Worm (Caenorhabditis elegans): Measurements from ENCODE around the gene W03G11.4.

The W03G11.4 gene

DNA sequence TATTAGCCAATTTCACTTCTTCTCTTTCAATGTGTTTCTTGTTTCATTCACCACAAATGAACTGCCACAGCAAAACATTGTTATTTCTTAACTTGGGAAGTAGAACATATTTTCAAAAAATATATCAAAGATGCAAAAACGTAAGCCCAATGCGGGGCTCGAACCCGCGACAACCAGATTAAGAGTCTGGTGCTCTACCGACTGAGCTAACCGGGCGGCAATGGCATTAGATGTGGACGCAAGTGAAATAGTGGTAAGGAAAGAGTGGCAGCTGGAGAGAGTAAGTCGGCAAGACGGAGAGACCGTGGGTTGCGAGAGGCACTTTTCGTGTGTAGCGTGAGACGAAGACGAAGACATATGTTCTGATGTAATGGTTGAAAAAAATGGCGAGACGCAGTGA lies 13.1 kb upstream of the W03G11.4 start:
- TF ChIP-seq klf-2 (GFP tag; conservative IDR thresholded peaks at IDR 0.05) (peak; percentile 98), med-1 (GFP tag; optimal IDR thresholded peaks at IDR 0.05; ENCODE audit: insufficient read depth) (peak; percentile 90), cog-1 (tag; optimal IDR thresholded peaks at IDR 0.05) (peak; percentile 95), flt-1 (GFP tag; IDR thresholded peaks at IDR 0.05) (peak; percentile 99), T22C8.4 (GFP tag; IDR thresholded peaks at IDR 0.05) (peak; percentile 97), tab-1 (GFP tag; IDR thresholded peaks at IDR 0.05) (no peak; the same call in 1 of the 2 replicates), ref-1 (GFP tag; conservative IDR thresholded peaks at IDR 0.05) (peak; percentile 96), ztf-23 (GFP tag; IDR thresholded peaks at IDR 0.05) (peak; percentile 98), ztf-29 (GFP tag; IDR thresholded peaks at IDR 0.05) (peak; percentile 98)

DNA sequence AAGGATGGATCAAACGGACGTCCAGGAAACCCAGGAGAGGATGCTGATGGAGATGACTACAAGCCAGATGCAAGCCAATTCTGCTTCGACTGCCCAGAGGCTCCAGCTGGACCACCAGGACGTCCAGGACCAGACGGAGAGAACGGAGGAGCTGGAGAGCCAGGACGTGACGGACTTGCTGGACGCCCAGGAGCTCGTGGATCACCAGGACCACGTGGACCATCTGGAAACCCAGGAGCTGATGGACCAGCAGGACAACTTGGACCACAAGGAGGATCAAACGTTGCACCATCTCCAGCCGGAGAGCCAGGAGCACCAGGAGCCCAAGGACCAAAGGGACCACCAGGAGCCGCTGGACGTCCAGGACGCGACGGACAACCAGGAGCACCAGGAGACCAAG lies 12.5 kb upstream of the W03G11.4 start:
- TF ChIP-seq med-1 (GFP tag; optimal IDR thresholded peaks at IDR 0.05; ENCODE audit: insufficient read depth): no peak
- no peak for TF ChIP-seq T22C8.4 (GFP tag; IDR thresholded peaks at IDR 0.05)
- no peak for TF ChIP-seq cog-1 (tag; optimal IDR thresholded peaks at IDR 0.05)
- no peak for TF ChIP-seq ref-1 (GFP tag; conservative IDR thresholded peaks at IDR 0.05)
- TF ChIP-seq ztf-23 (GFP tag; IDR thresholded peaks at IDR 0.05): no peak
- no peak for TF ChIP-seq klf-2 (GFP tag; conservative IDR thresholded peaks at IDR 0.05)
- no peak for TF ChIP-seq tab-1 (GFP tag; IDR thresholded peaks at IDR 0.05)
- no peak for TF ChIP-seq flt-1 (GFP tag; IDR thresholded peaks at IDR 0.05)
- TF ChIP-seq ztf-29 (GFP tag; IDR thresholded peaks at IDR 0.05): no peak

DNA sequence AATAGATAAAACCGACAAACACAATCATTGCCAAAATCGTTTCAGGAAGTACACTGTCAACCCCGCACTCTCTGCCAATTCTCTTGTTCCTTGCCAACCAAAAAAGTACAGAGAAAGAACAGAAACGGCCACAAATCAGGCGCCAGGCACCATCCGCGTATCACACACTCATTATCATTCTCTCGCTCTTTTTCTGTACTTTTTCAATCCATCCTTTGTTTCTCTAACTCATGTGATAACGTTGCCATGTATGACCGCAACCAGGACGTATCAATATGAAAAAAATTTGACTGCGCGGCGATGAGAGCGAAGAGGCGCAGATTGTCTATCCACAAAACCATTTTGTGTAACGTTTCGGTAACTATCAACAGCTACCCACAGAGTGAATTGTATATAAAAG lies 11.7 kb upstream of the W03G11.4 start, which contains the start of gene col-181:
col-181 (plus strand) TSS at position 301 of the 400 bp plus-strand sequence.
- TF ChIP-seq ztf-23 (GFP tag; IDR thresholded peaks at IDR 0.05) (no peak), klf-2 (GFP tag; conservative IDR thresholded peaks at IDR 0.05) (no peak), flt-1 (GFP tag; IDR thresholded peaks at IDR 0.05) (no peak), med-1 (GFP tag; optimal IDR thresholded peaks at IDR 0.05; ENCODE audit: insufficient read depth) (no peak), ref-1 (GFP tag; conservative IDR thresholded peaks at IDR 0.05) (no peak), ztf-29 (GFP tag; IDR thresholded peaks at IDR 0.05) (no peak), T22C8.4 (GFP tag; IDR thresholded peaks at IDR 0.05) (no peak), cog-1 (tag; optimal IDR thresholded peaks at IDR 0.05) (no peak), tab-1 (GFP tag; IDR thresholded peaks at IDR 0.05) (no peak)

DNA sequence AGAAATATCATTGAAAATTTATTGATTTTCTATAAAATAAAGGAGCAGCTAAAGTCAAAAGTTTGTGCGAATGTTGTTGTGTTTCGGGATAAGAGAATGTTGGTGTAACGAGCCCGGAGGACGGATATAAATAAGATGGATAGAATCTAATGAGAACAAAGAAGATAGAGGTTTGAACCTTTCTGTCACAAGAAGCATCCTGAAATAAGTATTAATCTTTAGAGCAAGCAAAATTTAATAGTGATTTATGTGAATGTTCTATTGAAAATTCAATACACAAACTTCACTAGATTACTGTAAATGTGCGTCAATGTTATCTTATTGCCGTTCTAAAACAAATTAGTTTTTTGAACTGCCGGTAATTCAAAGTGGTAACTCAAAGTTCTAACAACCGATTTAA lies 10.8 kb upstream of the W03G11.4 start, which contains the start of gene W03G11.3:
W03G11.3 (minus strand) TSS at position 101 of the 400 bp plus-strand sequence.
- TF ChIP-seq tab-1 (GFP tag; IDR thresholded peaks at IDR 0.05): no peak
- no peak for TF ChIP-seq ref-1 (GFP tag; conservative IDR thresholded peaks at IDR 0.05)
- TF ChIP-seq cog-1 (tag; optimal IDR thresholded peaks at IDR 0.05): no peak
- TF ChIP-seq ztf-23 (GFP tag; IDR thresholded peaks at IDR 0.05): no peak
- TF ChIP-seq T22C8.4 (GFP tag; IDR thresholded peaks at IDR 0.05): no peak
- no peak for TF ChIP-seq klf-2 (GFP tag; conservative IDR thresholded peaks at IDR 0.05)
- no peak for TF ChIP-seq ztf-29 (GFP tag; IDR thresholded peaks at IDR 0.05)
- TF ChIP-seq flt-1 (GFP tag; IDR thresholded peaks at IDR 0.05): no peak
- TF ChIP-seq med-1 (GFP tag; optimal IDR thresholded peaks at IDR 0.05; ENCODE audit: insufficient read depth): no peak

DNA sequence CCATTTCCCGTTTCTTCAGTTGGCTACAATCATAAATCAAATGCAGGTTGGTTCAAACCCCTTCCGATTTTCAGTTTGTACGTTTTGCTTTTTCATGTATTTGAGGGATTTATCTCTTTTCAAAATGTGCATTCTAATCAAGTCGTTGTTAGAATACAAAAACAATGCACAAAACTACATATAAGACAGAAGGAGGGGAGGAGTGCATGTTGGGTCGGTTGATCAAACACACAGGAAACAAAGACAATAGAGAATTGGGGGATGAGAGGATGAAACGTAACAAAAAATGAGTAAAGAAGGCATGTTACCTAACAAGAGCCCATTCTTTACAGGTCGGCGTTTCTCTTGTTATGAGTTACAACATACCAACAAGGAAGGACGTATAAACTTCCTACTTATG lies 5.1 kb upstream of the W03G11.4 start:
- TF ChIP-seq flt-1 (GFP tag; IDR thresholded peaks at IDR 0.05) (no peak), med-1 (GFP tag; optimal IDR thresholded peaks at IDR 0.05; ENCODE audit: insufficient read depth) (no peak), cog-1 (tag; optimal IDR thresholded peaks at IDR 0.05) (no peak), ref-1 (GFP tag; conservative IDR thresholded peaks at IDR 0.05) (no peak), T22C8.4 (GFP tag; IDR thresholded peaks at IDR 0.05) (no peak), ztf-29 (GFP tag; IDR thresholded peaks at IDR 0.05) (no peak), ztf-23 (GFP tag; IDR thresholded peaks at IDR 0.05) (no peak), tab-1 (GFP tag; IDR thresholded peaks at IDR 0.05) (no peak), klf-2 (GFP tag; conservative IDR thresholded peaks at IDR 0.05) (no peak)

DNA sequence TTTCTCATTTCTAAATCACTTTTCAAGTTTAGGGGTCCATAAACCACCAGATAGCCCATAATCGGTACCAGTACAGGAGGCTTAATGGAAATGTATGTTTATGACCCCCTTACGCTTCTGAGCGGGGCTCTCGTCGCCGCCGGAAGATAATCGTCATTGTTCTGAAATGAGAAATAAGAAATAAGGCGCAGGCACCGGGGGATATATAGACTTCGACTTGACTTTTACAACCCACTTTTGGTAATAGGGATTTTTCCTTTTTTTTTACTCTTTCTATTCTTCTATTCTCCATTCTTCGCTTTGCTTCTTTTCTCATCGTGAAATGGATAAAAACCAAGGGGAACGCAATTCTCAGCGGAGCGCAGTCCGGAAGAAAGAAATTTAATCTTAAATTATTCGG lies 2.3 kb upstream of the W03G11.4 start:
- no peak for TF ChIP-seq ztf-23 (GFP tag; IDR thresholded peaks at IDR 0.05)
- TF ChIP-seq klf-2 (GFP tag; conservative IDR thresholded peaks at IDR 0.05): no peak
- TF ChIP-seq med-1 (GFP tag; optimal IDR thresholded peaks at IDR 0.05; ENCODE audit: insufficient read depth): no peak
- TF ChIP-seq ref-1 (GFP tag; conservative IDR thresholded peaks at IDR 0.05): no peak
- no peak for TF ChIP-seq ztf-29 (GFP tag; IDR thresholded peaks at IDR 0.05)
- TF ChIP-seq cog-1 (tag; optimal IDR thresholded peaks at IDR 0.05): no peak
- no peak for TF ChIP-seq flt-1 (GFP tag; IDR thresholded peaks at IDR 0.05)
- TF ChIP-seq T22C8.4 (GFP tag; IDR thresholded peaks at IDR 0.05): no peak
- TF ChIP-seq tab-1 (GFP tag; IDR thresholded peaks at IDR 0.05): no peak

DNA sequence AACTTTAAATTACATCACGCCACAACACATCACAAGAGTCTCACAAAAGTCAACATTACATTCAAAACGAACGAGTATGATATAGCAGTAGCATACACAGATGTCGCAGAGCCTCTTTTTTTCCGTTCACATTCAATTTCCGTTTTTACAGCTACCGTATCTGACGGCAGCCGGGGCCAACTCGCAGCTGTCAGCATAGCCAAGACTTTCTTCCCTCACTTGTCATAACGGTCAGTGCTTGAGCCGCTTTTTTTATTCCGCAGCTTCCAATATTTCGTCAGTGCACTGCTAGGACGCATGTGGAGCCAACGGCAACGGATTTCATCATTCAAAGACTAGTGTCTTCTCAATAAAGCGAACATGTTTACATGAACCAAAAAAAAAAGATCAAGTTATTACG lies 1.0 kb upstream of the W03G11.4 start:
- TF ChIP-seq klf-2 (GFP tag; conservative IDR thresholded peaks at IDR 0.05): no peak
- no peak for TF ChIP-seq ztf-29 (GFP tag; IDR thresholded peaks at IDR 0.05)
- TF ChIP-seq cog-1 (tag; optimal IDR thresholded peaks at IDR 0.05): no peak
- no peak for TF ChIP-seq med-1 (GFP tag; optimal IDR thresholded peaks at IDR 0.05; ENCODE audit: insufficient read depth)
- TF ChIP-seq tab-1 (GFP tag; IDR thresholded peaks at IDR 0.05): no peak
- no peak for TF ChIP-seq T22C8.4 (GFP tag; IDR thresholded peaks at IDR 0.05)
- no peak for TF ChIP-seq ztf-23 (GFP tag; IDR thresholded peaks at IDR 0.05)
- TF ChIP-seq ref-1 (GFP tag; conservative IDR thresholded peaks at IDR 0.05): no peak
- no peak for TF ChIP-seq flt-1 (GFP tag; IDR thresholded peaks at IDR 0.05)

DNA sequence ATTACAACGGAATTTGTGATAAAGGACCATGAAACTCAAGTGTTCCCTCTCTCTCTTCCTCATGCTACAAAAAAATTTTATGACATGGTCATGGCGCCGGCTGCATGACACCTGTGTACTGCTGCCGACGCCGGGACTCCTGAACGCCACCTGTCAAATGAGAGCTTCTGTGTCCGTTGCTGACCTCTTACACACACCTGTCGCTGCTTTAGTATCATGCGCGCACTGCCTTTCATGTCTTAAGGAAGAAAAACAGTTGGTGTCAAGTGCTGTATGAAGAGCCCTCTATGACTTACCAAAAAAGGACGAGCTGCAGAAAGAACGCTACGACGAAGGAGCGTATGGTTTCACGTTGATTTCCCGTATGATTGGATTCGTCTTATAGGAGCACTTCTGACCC lies 322 bp downstream of the W03G11.4 start:
- no peak for TF ChIP-seq cog-1 (tag; optimal IDR thresholded peaks at IDR 0.05)
- no peak for TF ChIP-seq tab-1 (GFP tag; IDR thresholded peaks at IDR 0.05)
- TF ChIP-seq klf-2 (GFP tag; conservative IDR thresholded peaks at IDR 0.05): no peak
- TF ChIP-seq T22C8.4 (GFP tag; IDR thresholded peaks at IDR 0.05): no peak
- no peak for TF ChIP-seq ztf-23 (GFP tag; IDR thresholded peaks at IDR 0.05)
- no peak for TF ChIP-seq ztf-29 (GFP tag; IDR thresholded peaks at IDR 0.05)
- TF ChIP-seq med-1 (GFP tag; optimal IDR thresholded peaks at IDR 0.05; ENCODE audit: insufficient read depth): no peak
- no peak for TF ChIP-seq ref-1 (GFP tag; conservative IDR thresholded peaks at IDR 0.05)
- no peak for TF ChIP-seq flt-1 (GFP tag; IDR thresholded peaks at IDR 0.05)

DNA sequence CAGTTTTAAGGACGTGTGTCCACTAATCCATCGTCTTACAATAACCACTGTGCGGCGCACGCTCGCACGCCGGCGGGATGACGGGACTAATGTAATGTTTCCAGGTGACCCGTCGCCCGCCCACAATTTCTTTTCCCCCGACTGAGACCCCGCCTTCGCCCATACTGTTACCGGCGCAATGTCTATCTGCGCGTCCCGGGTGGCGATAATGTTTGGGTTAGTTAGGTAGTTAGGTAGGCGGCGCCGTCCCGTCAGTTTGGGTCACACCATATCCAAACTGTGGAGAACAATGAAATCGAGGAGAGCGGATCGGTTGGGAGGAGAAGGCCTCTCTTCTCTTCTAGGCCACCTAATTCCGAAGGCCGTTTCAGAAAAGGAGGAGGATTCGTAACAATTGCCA lies 6.6 kb downstream of the W03G11.4 start:
- TF ChIP-seq ztf-29 (GFP tag; IDR thresholded peaks at IDR 0.05) (no peak), T22C8.4 (GFP tag; IDR thresholded peaks at IDR 0.05) (no peak), tab-1 (GFP tag; IDR thresholded peaks at IDR 0.05) (no peak), cog-1 (tag; optimal IDR thresholded peaks at IDR 0.05) (no peak), ref-1 (GFP tag; conservative IDR thresholded peaks at IDR 0.05) (no peak), klf-2 (GFP tag; conservative IDR thresholded peaks at IDR 0.05) (no peak), flt-1 (GFP tag; IDR thresholded peaks at IDR 0.05) (no peak), med-1 (GFP tag; optimal IDR thresholded peaks at IDR 0.05; ENCODE audit: insufficient read depth) (no peak), ztf-23 (GFP tag; IDR thresholded peaks at IDR 0.05) (no peak)
